Worm (Caenorhabditis elegans): ENCODE results near the gene mlt-8.
A peak's percentile ranks its signal among the peaks of the same experiment; 100 is the strongest.
"Not testable (repeated sequence)": the region's sequence is repeated elsewhere in the genome, so short reads cannot be mapped to it uniquely, and the experiment has no call there.

Gene mlt-8

ce11 chrII:572010-572409 is at the start of gene mlt-8:
Gene mlt-8 (minus strand): TSS chrII:572110.
- TF ChIP-seq eyg-1 (tag; optimal IDR thresholded peaks at IDR 0.05), result no peak

- TF ChIP-seq elt-4 (tag; optimal IDR thresholded peaks at IDR 0.05), result no peak
- no peak for TF ChIP-seq ref-2 (tag; optimal IDR thresholded peaks at IDR 0.05)
- TF ChIP-seq pros-1 (tag; optimal IDR thresholded peaks at IDR 0.05), result no peak
- no peak for TF ChIP-seq hlh-15 (tag; optimal IDR thresholded peaks at IDR 0.05)
- no peak for TF ChIP-seq zip-5 (tag; optimal IDR thresholded peaks at IDR 0.05)
- TF ChIP-seq unc-86 (tag; optimal IDR thresholded peaks at IDR 0.05), result no peak
- TF ChIP-seq unc-3 (GFP tag; conservative IDR thresholded peaks at IDR 0.05), result no peak
- TF ChIP-seq unc-3 (tag; optimal IDR thresholded peaks at IDR 0.05), result no peak
- no peak for TF ChIP-seq pha-2 (tag; optimal IDR thresholded peaks at IDR 0.05)
- TF ChIP-seq lin-11 (tag; optimal IDR thresholded peaks at IDR 0.05), result no peak
- no peak for TF ChIP-seq sdc-2 (tag; optimal IDR thresholded peaks at IDR 0.05)
- TF ChIP-seq hlh-13 (GFP tag; optimal IDR thresholded peaks at IDR 0.05), result no peak
- no peak for TF ChIP-seq K09A11.1 (tag; optimal IDR thresholded peaks at IDR 0.05; ENCODE audit: insufficient read depth)
- no peak for TF ChIP-seq C38D4.7 (GFP tag; optimal IDR thresholded peaks at IDR 0.05)
- no peak for TF ChIP-seq syd-9 (tag; optimal IDR thresholded peaks at IDR 0.05)
- TF ChIP-seq unc-42 (tag; optimal IDR thresholded peaks at IDR 0.05), result no peak
- TF ChIP-seq dmd-4 (tag; optimal IDR thresholded peaks at IDR 0.05; ENCODE audit: borderline replicate concordance), result no peak
- no peak for TF ChIP-seq ets-4 (tag; optimal IDR thresholded peaks at IDR 0.05)
- no peak for TF ChIP-seq Y22D7AL.16 (tag; optimal IDR thresholded peaks at IDR 0.05)
Measured at ce11 chrII:621141-621540, 49.2 kb upstream of the mlt-8 start.

ce11 chrII:614701-615100 is 42.8 kb upstream of the mlt-8 start:
- TF ChIP-seq ceh-48 (tag; optimal IDR thresholded peaks at IDR 0.05) (peak; percentile 48), fkh-10 (GFP tag; optimal IDR thresholded peaks at IDR 0.05) (no peak)

ce11 chrII:612361-612760 is 40.5 kb upstream of the mlt-8 start, which contains the start of gene clec-118:
Gene clec-118 (minus strand): TSS chrII:612461.
- TF ChIP-seq tbx-2, pqm-1, hlh-15 (tag; optimal IDR thresholded peaks at IDR 0.05): not testable (repeated sequence)

ce11 chrII:608757-609156 is 36.8 kb upstream of the mlt-8 start, which contains the start of gene W04H10.1:
Gene W04H10.1 (plus strand): TSS chrII:609057.
- no peak for TF ChIP-seq C38D4.7 (GFP tag; optimal IDR thresholded peaks at IDR 0.05)
- no peak for TF ChIP-seq unc-86 (tag; optimal IDR thresholded peaks at IDR 0.05)
- no peak for TF ChIP-seq elt-4 (tag; optimal IDR thresholded peaks at IDR 0.05)
- no peak for TF ChIP-seq ceh-2 (tag; optimal IDR thresholded peaks at IDR 0.05)
- no peak for TF ChIP-seq lin-11 (tag; optimal IDR thresholded peaks at IDR 0.05)
- no peak for TF ChIP-seq pha-2 (tag; optimal IDR thresholded peaks at IDR 0.05)
- no peak for TF ChIP-seq ceh-31 (tag; optimal IDR thresholded peaks at IDR 0.05)
- TF ChIP-seq unc-3 (GFP tag; conservative IDR thresholded peaks at IDR 0.05), result no peak
- no peak for TF ChIP-seq unc-3 (tag; optimal IDR thresholded peaks at IDR 0.05)
- no peak for TF ChIP-seq ceh-48 (tag; optimal IDR thresholded peaks at IDR 0.05)
- TF ChIP-seq ceh-30 (tag; optimal IDR thresholded peaks at IDR 0.05), result no peak
- no peak for TF ChIP-seq eyg-1 (tag; optimal IDR thresholded peaks at IDR 0.05)
- no peak for TF ChIP-seq pag-3 (tag; optimal IDR thresholded peaks at IDR 0.05; ENCODE audit: borderline replicate concordance)

- no peak for TF ChIP-seq lin-11 (tag; optimal IDR thresholded peaks at IDR 0.05)
- no peak for TF ChIP-seq ceh-45 (GFP tag; IDR thresholded peaks at IDR 0.05)
- TF ChIP-seq hlh-30 (tag; optimal IDR thresholded peaks at IDR 0.05; ENCODE audit: insufficient read depth), result peak; percentile 18
- no peak for TF ChIP-seq pha-4 (tag; optimal IDR thresholded peaks at IDR 0.05)
Measured at ce11 chrII:608341-608740, 36.4 kb upstream of the mlt-8 start, which contains the start of gene W04H10.6. Gene W04H10.6 (minus strand): TSS chrII:608441.

All from whole organism, late embryonic.